Fruit fly (Drosophila melanogaster) whole organism, embryonic: ENCODE data around the gene mthl9.

Experiments
- BEAF-32 ChIP-seq: fragments of 200-800 bp; sonication (Bioruptor generic); optimal IDR thresholded peaks from 3 replicates; lab custom pipeline; 2017; ENCODE audit warnings: missing biosample characterization, missing genetic modification characterization, mild to moderate bottlenecking, moderate library complexity, missing genetic modification reagents
- CG10147 ChIP-seq: fragments of 200-800 bp; sonication (Bioruptor generic); optimal IDR thresholded peaks from 2 replicates; lab custom pipeline; 2019; ENCODE audit warnings: missing biosample characterization, mild to moderate bottlenecking, missing genetic modification characterization, moderate library complexity
- CG1233 ChIP-seq: fragments of 200-800 bp; sonication (Bioruptor generic); optimal IDR thresholded peaks from 4 replicates; lab custom pipeline; 2018; ENCODE audit warnings: missing biosample characterization, mild to moderate bottlenecking, missing genetic modification characterization
- CG12942 ChIP-seq: fragments of 200-800 bp; sonication (Bioruptor generic); optimal IDR thresholded peaks from 3 replicates; lab custom pipeline; 2016; ENCODE audit warnings: missing biosample characterization, missing genetic modification characterization
- CG13424 ChIP-seq: fragments of 200-800 bp; sonication (Bioruptor generic); optimal IDR thresholded peaks from 2 replicates; lab custom pipeline; 2019; ENCODE audit warnings: missing biosample characterization, mild to moderate bottlenecking, missing genetic modification characterization, moderate library complexity
- CG13624 ChIP-seq: fragments of 200-800 bp; sonication (Bioruptor generic); optimal IDR thresholded peaks from 2 replicates; lab custom pipeline; 2016; ENCODE audit warnings: missing biosample characterization, missing genetic modification characterization
- CG14965 ChIP-seq: fragments of 200-800 bp; sonication (Bioruptor generic); optimal IDR thresholded peaks from 2 replicates; lab custom pipeline; 2016; ENCODE audit warnings: missing biosample characterization, missing genetic modification characterization, borderline replicate concordance
- CG16863 ChIP-seq: fragments of 200-800 bp; sonication (Bioruptor generic); optimal IDR thresholded peaks from 3 replicates; lab custom pipeline; 2016; ENCODE audit warnings: missing biosample characterization, missing genetic modification characterization
- CG18599 ChIP-seq: fragments of 200-800 bp; sonication (Bioruptor generic); optimal IDR thresholded peaks from 3 replicates; lab custom pipeline; 2017; ENCODE audit warnings: missing biosample characterization, missing genetic modification characterization, mild to moderate bottlenecking, moderate library complexity, missing genetic modification reagents
- CG2120 ChIP-seq: fragments of 200-800 bp; sonication (Bioruptor generic); optimal IDR thresholded peaks from 3 replicates; lab custom pipeline; 2016; ENCODE audit warnings: missing biosample characterization, missing genetic modification characterization
- CG31441 ChIP-seq: fragments of 200-800 bp; sonication (Bioruptor generic); IDR thresholded peaks from 2 replicates; pipeline ENCODE4 v1.3.6; 2022; ENCODE audit warnings: missing biosample characterization, missing genetic modification characterization
- CG33557 ChIP-seq: fragments of 200-800 bp; sonication (Bioruptor generic); optimal IDR thresholded peaks from 2 replicates; lab custom pipeline; 2019; ENCODE audit warnings: missing biosample characterization, mild to moderate bottlenecking, missing genetic modification characterization, moderate library complexity
- CG5245 ChIP-seq: fragments of 200-800 bp; sonication (Bioruptor generic); optimal IDR thresholded peaks from 3 replicates; lab custom pipeline; 2016; ENCODE audit warnings: missing biosample characterization, missing genetic modification characterization
- CG6254 ChIP-seq: fragments of 200-800 bp; sonication (Bioruptor generic); optimal IDR thresholded peaks from 3 replicates; lab custom pipeline; 2017; ENCODE audit warnings: mild to moderate bottlenecking, missing biosample characterization, missing genetic modification reagents, missing genetic modification characterization
- CG6765 ChIP-seq: fragments of 200-800 bp; sonication (Bioruptor generic); optimal IDR thresholded peaks from 3 replicates; lab custom pipeline; 2017; ENCODE audit warnings: missing biosample characterization, mild to moderate bottlenecking, missing genetic modification characterization
- CG7556 ChIP-seq: fragments of 200-800 bp; sonication (Bioruptor generic); optimal IDR thresholded peaks from 2 replicates; lab custom pipeline; 2017; ENCODE audit warnings: missing biosample characterization, mild to moderate bottlenecking, missing genetic modification characterization
- CHES-1-like ChIP-seq: fragments of 200-800 bp; sonication (Bioruptor generic); optimal IDR thresholded peaks from 2 replicates; lab custom pipeline; 2016; ENCODE audit warnings: missing biosample characterization, missing genetic modification characterization
- Dbx ChIP-seq: fragments of 200-800 bp; sonication (Bioruptor generic); IDR thresholded peaks from 3 replicates; pipeline ENCODE4 v1.3.6; 2022; ENCODE audit warnings: missing biosample characterization, missing genetic modification characterization
- ERR ChIP-seq: fragments of 200-800 bp; sonication (Bioruptor generic); optimal IDR thresholded peaks from 2 replicates; lab custom pipeline; 2016; ENCODE audit warnings: missing biosample characterization, missing genetic modification characterization
- Gug ChIP-seq: fragments of 200-800 bp; sonication (Bioruptor generic); IDR thresholded peaks from 4 replicates; pipeline ENCODE4 v1.3.6; 2022; ENCODE audit warnings: missing biosample characterization, missing genetic modification characterization
- Med ChIP-seq: fragments of 200-800 bp; sonication (Bioruptor generic); peaks from one replicate; lab custom pipeline; 2016; ENCODE audit warnings: missing biosample characterization, missing genetic modification characterization, mild to moderate bottlenecking, inconsistent platforms, moderate library complexity
- Mrtf ChIP-seq: fragments of 200-800 bp; sonication (Bioruptor generic); IDR thresholded peaks from 3 replicates; pipeline ENCODE4 v1.3.6; 2022; ENCODE audit warnings: missing biosample characterization, missing genetic modification characterization
- Oaz ChIP-seq: fragments of 200-800 bp; sonication (Bioruptor generic); IDR thresholded peaks from 2 replicates; pipeline ENCODE4 v1.3.6; 2022; ENCODE audit warnings: missing biosample characterization, missing genetic modification characterization
- Opbp ChIP-seq: fragments of 200-800 bp; sonication (Bioruptor generic); IDR thresholded peaks from 3 replicates; pipeline ENCODE4 v1.3.6; 2022; ENCODE audit warnings: missing biosample characterization, missing genetic modification characterization; ENCODE audit not compliant: partially characterized antibody
- Scr ChIP-seq: fragments of 200-800 bp; sonication (Bioruptor generic); IDR thresholded peaks from 2 replicates; pipeline ENCODE4 v1.3.6; 2022; ENCODE audit warnings: missing biosample characterization, missing genetic modification characterization; ENCODE audit not compliant: partially characterized antibody
- Sry-β ChIP-seq: fragments of 200-800 bp; sonication (Bioruptor generic); optimal IDR thresholded peaks from 2 replicates; lab custom pipeline; 2018; ENCODE audit warnings: missing biosample characterization, mild to moderate bottlenecking, missing genetic modification characterization, moderate library complexity
- Trl ChIP-seq, 3 experiments: fragments of >200 bp in 2 of 3; fragments of 200-800 bp in 1 of 3; sonication (Bioruptor generic) in 1 of 3; optimal IDR thresholded peaks; 2 replicates in 1 of 3; 3 replicates in 2 of 3; lab custom pipeline; 2016 to 2017; ENCODE audit warnings: missing biosample characterization in 1 of 3, missing genetic modification characterization in 1 of 3
- al ChIP-seq: fragments of 200-800 bp; sonication (Bioruptor generic); IDR thresholded peaks from 2 replicates; pipeline ENCODE4 v1.3.6; 2022; ENCODE audit warnings: missing biosample characterization, missing genetic modification characterization
- ara ChIP-seq: fragments of 200-800 bp; sonication (Bioruptor generic); IDR thresholded peaks from 2 replicates; pipeline ENCODE4 v1.3.6; 2022; ENCODE audit warnings: missing biosample characterization, missing genetic modification characterization
- bbx ChIP-seq: fragments of 200-800 bp; sonication (Bioruptor generic); IDR thresholded peaks from 2 replicates; pipeline ENCODE4 v1.3.6; 2022; ENCODE audit warnings: missing biosample characterization, missing genetic modification characterization; ENCODE audit not compliant: partially characterized antibody
- chinmo ChIP-seq: fragments of 200-800 bp; sonication (Bioruptor generic); IDR thresholded peaks from 4 replicates; pipeline ENCODE4 v1.3.6; 2022; ENCODE audit warnings: missing biosample characterization, missing genetic modification characterization; ENCODE audit not compliant: partially characterized antibody
- corto ChIP-seq: fragments of 200-800 bp; sonication (Bioruptor generic); optimal IDR thresholded peaks from 2 replicates; lab custom pipeline; 2016; ENCODE audit warnings: missing biosample characterization, mild to moderate bottlenecking, missing genetic modification characterization, moderate library complexity
- dmrt99B ChIP-seq: fragments of 200-800 bp; sonication (Bioruptor generic); optimal IDR thresholded peaks from 2 replicates; lab custom pipeline; 2018; ENCODE audit warnings: missing biosample characterization, mild to moderate bottlenecking, missing genetic modification characterization, moderate library complexity
- ewg ChIP-seq: fragments of 200-800 bp; sonication (Bioruptor generic); optimal IDR thresholded peaks from 3 replicates; lab custom pipeline; 2017; ENCODE audit warnings: mild to moderate bottlenecking, missing biosample characterization, missing genetic modification reagents, missing genetic modification characterization
- gce ChIP-seq: fragments of 200-800 bp; sonication (Bioruptor generic); IDR thresholded peaks from 3 replicates; pipeline ENCODE4 v1.3.6; 2022; ENCODE audit warnings: missing biosample characterization, missing genetic modification characterization
- gfzf ChIP-seq: fragments of 200-800 bp; sonication (Bioruptor generic); optimal IDR thresholded peaks from 2 replicates; lab custom pipeline; 2016; ENCODE audit warnings: missing biosample characterization, mild to moderate bottlenecking, missing genetic modification characterization, moderate library complexity
- ham ChIP-seq: fragments of 200-800 bp; sonication (Bioruptor generic); IDR thresholded peaks from 2 replicates; pipeline ENCODE4 v1.3.6; 2022; ENCODE audit warnings: missing biosample characterization, missing genetic modification characterization
- insv ChIP-seq, 2 experiments: fragments of 200-800 bp; sonication (Bioruptor generic); optimal IDR thresholded peaks; 3 replicates each; lab custom pipeline; 2016 to 2018; ENCODE audit warnings: missing biosample characterization in 2 of 2, missing genetic modification characterization in 2 of 2
- lov ChIP-seq, 2 experiments: fragments of 200-800 bp in 1 of 2; fragments of >200 bp in 1 of 2; sonication (Bioruptor generic) in 1 of 2; IDR thresholded peaks in 1 of 2; optimal IDR thresholded peaks in 1 of 2; 2 replicates in 1 of 2; 3 replicates in 1 of 2; pipeline versions ENCODE4 v1.3.6 to Lab custom; 2017 to 2022; ENCODE audit warnings: missing biosample characterization in 1 of 2, missing genetic modification characterization in 1 of 2
- mirr ChIP-seq: fragments of 200-800 bp; sonication (Bioruptor generic); optimal IDR thresholded peaks from 3 replicates; lab custom pipeline; 2018; ENCODE audit warnings: missing biosample characterization, mild to moderate bottlenecking, missing genetic modification characterization
- nerfin-1 ChIP-seq: fragments of 200-800 bp; sonication (Bioruptor generic); optimal IDR thresholded peaks from 3 replicates; lab custom pipeline; 2019; ENCODE audit warnings: missing biosample characterization, mild to moderate bottlenecking, missing genetic modification characterization, moderate library complexity
- ro ChIP-seq: fragments of 200-800 bp; sonication (Bioruptor generic); IDR thresholded peaks from 2 replicates; pipeline ENCODE4 v1.3.6; 2022; ENCODE audit warnings: missing biosample characterization, missing genetic modification characterization
- row ChIP-seq: fragments of 200-800 bp; sonication (Bioruptor generic); IDR thresholded peaks from 3 replicates; pipeline ENCODE4 v1.3.6; 2022; ENCODE audit warnings: missing biosample characterization, missing genetic modification characterization
- scrt ChIP-seq: fragments of 200-800 bp; sonication (Bioruptor generic); optimal IDR thresholded peaks from 2 replicates; lab custom pipeline; 2018; ENCODE audit warnings: missing biosample characterization, mild to moderate bottlenecking, missing genetic modification characterization, moderate library complexity
- sd ChIP-seq: fragments of 200-800 bp; sonication (Bioruptor generic); optimal IDR thresholded peaks from 3 replicates; lab custom pipeline; 2018; ENCODE audit warnings: missing biosample characterization, mild to moderate bottlenecking, missing genetic modification characterization, moderate library complexity
- sens ChIP-seq: fragments of 200-800 bp; sonication (Bioruptor generic); peaks from one replicate; lab custom pipeline; 2016; ENCODE audit warnings: missing biosample characterization, missing genetic modification characterization
- sna ChIP-seq: fragments of 200-800 bp; sonication (Bioruptor generic); IDR thresholded peaks from 2 replicates; pipeline ENCODE4 v1.3.6; 2022; ENCODE audit warnings: missing biosample characterization, missing genetic modification characterization; ENCODE audit not compliant: partially characterized antibody
- wdn ChIP-seq: fragments of 200-800 bp; sonication (Bioruptor generic); IDR thresholded peaks from 2 replicates; pipeline ENCODE4 v1.3.6; 2022; ENCODE audit warnings: missing biosample characterization, missing genetic modification characterization
- wor ChIP-seq: fragments of 200-800 bp; sonication (Bioruptor generic); IDR thresholded peaks from 2 replicates; pipeline ENCODE4 v1.3.6; 2022; ENCODE audit warnings: missing biosample characterization, missing genetic modification characterization
- zf30C ChIP-seq: fragments of 200-800 bp; sonication (Bioruptor generic); optimal IDR thresholded peaks from 3 replicates; lab custom pipeline; 2018; ENCODE audit warnings: missing biosample characterization, mild to moderate bottlenecking, missing genetic modification characterization

Gene mthl9

DNA sequence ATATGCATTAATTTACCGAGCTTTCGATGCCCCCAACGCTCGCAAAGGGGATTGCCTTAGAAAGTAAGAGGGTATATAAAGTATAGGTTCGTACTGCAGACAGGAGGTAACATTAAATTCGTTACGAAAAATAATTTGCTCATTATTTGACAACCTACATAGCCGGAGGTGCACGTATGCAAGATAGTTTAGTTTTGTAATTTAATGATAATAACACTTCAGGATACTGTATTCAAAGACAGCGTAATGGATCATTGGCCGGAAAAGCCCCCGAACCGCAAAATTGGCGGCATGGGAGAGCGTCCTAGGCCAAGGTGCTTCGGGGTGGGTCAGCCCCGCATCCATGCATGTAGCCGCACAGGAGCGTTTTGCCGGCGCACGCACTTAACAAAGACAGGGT, 19.8 kb downstream of the mthl9 start:
- TF ChIP-seq CG6765 (GFP tag; lab: Kevin White, UChicago) = no peak
- no peak for TF ChIP-seq wdn (GFP tag; lab: Robert Waterston, UW)
- no peak for TF ChIP-seq sna (GFP tag; lab: Robert Waterston, UW)
- no peak for TF ChIP-seq gfzf (GFP tag; lab: Kevin White, UChicago)
- no peak for TF ChIP-seq CHES-1-like (GFP tag; lab: Kevin White, UChicago)
- no peak for TF ChIP-seq Dbx (GFP tag; lab: Robert Waterston, UW)
- TF ChIP-seq CG7556 (GFP tag; lab: Kevin White, UChicago) = no peak
- TF ChIP-seq CG10147 (GFP tag; lab: Kevin White, UChicago) = no peak
- TF ChIP-seq CG2120 = peak; percentile 40
- TF ChIP-seq insv (GFP tag; optimal IDR thresholded peaks at IDR 0.05; lab: Kevin White, UChicago) = no peak
- no peak for TF ChIP-seq gce (GFP tag; lab: Robert Waterston, UW)
- no peak for TF ChIP-seq Mrtf (GFP tag; lab: Robert Waterston, UW)
- TF ChIP-seq ara (GFP tag; lab: Robert Waterston, UW) = no peak
- TF ChIP-seq bbx (GFP tag; lab: Robert Waterston, UW) = peak; percentile 27; the same call in 1 of the 2 replicates
- no peak for TF ChIP-seq ro (GFP tag; lab: Robert Waterston, UW)
- TF ChIP-seq mirr (GFP tag; lab: Kevin White, UChicago) = no peak
- TF ChIP-seq CG18599 (GFP tag; lab: Kevin White, UChicago) = peak; percentile 55
- no peak for TF ChIP-seq Sry-β (GFP tag; lab: Kevin White, UChicago)
- 0 out of 4 replicates have a peak, but pooled peaks have one; percentile 27 for TF ChIP-seq chinmo (GFP tag; lab: Robert Waterston, UW)
- TF ChIP-seq lov (optimal IDR thresholded peaks at IDR 0.05; lab: Kevin White, UChicago) = no peak
- TF ChIP-seq lov (GFP tag; IDR thresholded peaks at IDR 0.05; lab: Robert Waterston, UW) = no peak
- TF ChIP-seq Scr = no peak
- TF ChIP-seq row (GFP tag; lab: Robert Waterston, UW) = peak; percentile 33; the same call in 2 of the 3 replicates
- peak; percentile 10 for TF ChIP-seq sens (GFP tag; lab: Kevin White, UChicago)
- TF ChIP-seq nerfin-1 = no peak
- TF ChIP-seq corto (GFP tag; lab: Kevin White, UChicago) = no peak
- TF ChIP-seq Trl (optimal IDR thresholded peaks at IDR 0.05; lab: Kevin White, UChicago) = no peak
- TF ChIP-seq Trl (GFP tag; optimal IDR thresholded peaks at IDR 0.05; lab: Kevin White, UChicago) = no peak
- no peak for TF ChIP-seq CG13424 (tag; lab: Kevin White, UChicago)
- TF ChIP-seq CG31441 (GFP tag; lab: Robert Waterston, UW) = no peak
- TF ChIP-seq CG6254 (GFP tag; lab: Kevin White, UChicago) = no peak
- no peak for TF ChIP-seq sd (tag; lab: Kevin White, UChicago)
- no peak for TF ChIP-seq CG13624
- TF ChIP-seq Gug (GFP tag; lab: Robert Waterston, UW) = no peak
- TF ChIP-seq BEAF-32 (GFP tag; lab: Kevin White, UChicago) = no peak
- no peak for TF ChIP-seq CG5245 (GFP tag; lab: Kevin White, UChicago)
- TF ChIP-seq ham = no peak
- TF ChIP-seq ERR (GFP tag; lab: Kevin White, UChicago) = no peak
- TF ChIP-seq Opbp = no peak
- peak; percentile 52 for TF ChIP-seq Med
- no peak for TF ChIP-seq al (GFP tag; lab: Robert Waterston, UW)
- TF ChIP-seq Oaz (GFP tag; lab: Robert Waterston, UW) = no peak
- TF ChIP-seq CG12942 (GFP tag; lab: Kevin White, UChicago) = no peak
- no peak for TF ChIP-seq CG16863 (GFP tag; lab: Kevin White, UChicago)
- TF ChIP-seq ewg (GFP tag; lab: Kevin White, UChicago) = peak; percentile 61
- no peak for TF ChIP-seq wor (GFP tag; lab: Robert Waterston, UW)
- TF ChIP-seq dmrt99B (tag; lab: Kevin White, UChicago) = no peak
- TF ChIP-seq CG1233 (GFP tag; lab: Kevin White, UChicago) = no peak
- no peak for TF ChIP-seq CG33557
- no peak for TF ChIP-seq zf30C (GFP tag; lab: Kevin White, UChicago)
- TF ChIP-seq CG14965 (GFP tag; lab: Kevin White, UChicago) = no peak
- TF ChIP-seq scrt (GFP tag; lab: Kevin White, UChicago) = no peak
